Worm (Caenorhabditis elegans) whole organism, L1 larva: Measurements from ENCODE around the gene lbp-4.
A peak's percentile ranks its signal among the peaks of the same experiment; 100 is the strongest.

Source experiments
- aly-2 ChIP-seq: fragments of 150-350 bp; optimal IDR thresholded peaks from 2 replicates; lab custom pipeline; 2014; ENCODE audit warnings: missing biosample characterization, missing genetic modification characterization
- efl-1 ChIP-seq, 4 experiments: fragments of 150-350 bp; optimal IDR thresholded peaks in 3 of 4; peaks in 1 of 4; 1 replicate in 1 of 4; 2 replicates in 3 of 4; lab custom pipeline; 2014; ENCODE audit warnings: missing biosample characterization in 2 of 4, missing genetic modification characterization in 2 of 4, missing genetic modification reagents in 2 of 4
- irx-1 ChIP-seq: sonication (generic microtip); optimal IDR thresholded peaks from 2 replicates; lab custom pipeline; 2016; ENCODE audit warnings: missing genetic modification characterization, missing compliant biosample characterization
- lir-3 ChIP-seq: sonication (generic microtip); optimal IDR thresholded peaks from 2 replicates; lab custom pipeline; 2016; ENCODE audit warnings: mild to moderate bottlenecking, missing genetic modification characterization, moderate library complexity, missing compliant biosample characterization; ENCODE audit not compliant: poor library complexity
- nhr-76 ChIP-seq: sonication (generic microtip); optimal IDR thresholded peaks from 2 replicates; lab custom pipeline; 2017; ENCODE audit warnings: missing biosample characterization, missing genetic modification characterization
- snpc-4 ChIP-seq: fragments of 150-350 bp; optimal IDR thresholded peaks from 2 replicates; lab custom pipeline; 2014; ENCODE audit warnings: missing biosample characterization, missing genetic modification characterization
- sox-4 ChIP-seq: sonication (generic microtip); optimal IDR thresholded peaks from 2 replicates; lab custom pipeline; 2016; ENCODE audit warnings: missing genetic modification characterization, missing compliant biosample characterization
- ztf-11 ChIP-seq, 2 experiments: sonication (generic microtip); optimal IDR thresholded peaks; 2 replicates each; lab custom pipeline; 2016 to 2017; ENCODE audit warnings: missing genetic modification characterization in 2 of 2, missing biosample characterization in 1 of 2, missing compliant biosample characterization in 1 of 2

DNA sequence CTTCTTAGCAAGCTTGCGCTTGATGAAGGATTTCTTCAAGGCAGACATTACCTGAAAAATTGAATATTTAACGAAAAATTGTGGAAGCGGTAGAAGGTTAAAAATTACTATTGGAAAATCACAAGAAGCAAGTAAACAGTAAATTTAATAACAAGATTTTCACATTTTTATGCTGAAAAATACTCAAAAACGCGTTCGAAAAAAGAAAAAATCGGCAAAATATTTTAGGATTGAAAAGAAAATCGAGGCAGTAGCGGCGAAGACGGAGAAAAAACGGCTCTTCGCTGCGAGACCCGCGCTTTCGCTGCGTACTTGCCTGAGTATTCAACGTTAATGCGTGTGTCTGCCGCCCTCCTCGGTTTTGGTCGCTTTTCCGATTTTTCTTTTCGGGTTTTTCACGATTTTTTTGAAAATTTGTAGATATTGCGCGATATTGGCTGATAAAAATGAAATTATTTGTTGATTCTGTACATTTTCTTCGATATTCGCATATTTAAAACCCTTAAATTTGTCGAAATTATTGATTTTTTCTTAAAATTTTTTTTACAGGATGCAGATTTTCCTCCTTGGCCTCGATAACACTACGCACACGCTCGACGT lies 44.2 kb upstream of the lbp-4 start, which contains the start of the genes rpl-39 and rps-30:
- TF ChIP-seq efl-1 (optimal IDR thresholded peaks at IDR 0.05; lab: Kevin White, UChicago) (peak; percentile 83 to 91), efl-1 (GFP tag; optimal IDR thresholded peaks at IDR 0.05 in 1 of 2; lab: Kevin White, UChicago) (peak; percentile 77 to 97), ztf-11 (tag; optimal IDR thresholded peaks at IDR 0.05; lab: Kevin White, UChicago) (no peak), nhr-76 (tag; lab: Kevin White, UChicago) (no peak), snpc-4 (tag; lab: Kevin White, UChicago) (peak; percentile 63), irx-1 (tag; lab: Kevin White, UChicago) (peak; percentile 41), sox-4 (tag; lab: Kevin White, UChicago) (no peak), lir-3 (tag; lab: Kevin White, UChicago) (no peak), aly-2 (tag; lab: Kevin White, UChicago) (peak; percentile 45)
